Fruit fly (Drosophila melanogaster) whole organism, embryonic: Measurements from ENCODE around the gene CG7685.
A peak's percentile ranks its signal among the peaks of the same experiment; 100 is the strongest.

ENCODE experiments used
- ATbp ChIP-seq: fragments of 200-800 bp; sonication (Bioruptor generic); optimal IDR thresholded peaks from 2 replicates; lab custom pipeline; 2017; ENCODE audit warnings: missing biosample characterization, mild to moderate bottlenecking, missing genetic modification characterization, missing genetic modification reagents
- Adf1 ChIP-seq: fragments of 200-800 bp; sonication (Bioruptor generic); IDR thresholded peaks from 2 replicates; pipeline ENCODE4 v1.3.6; 2022; ENCODE audit warnings: missing biosample characterization, missing genetic modification characterization
- Atf-2 ChIP-seq: fragments of 200-800 bp; sonication (Bioruptor generic); optimal IDR thresholded peaks from 2 replicates; lab custom pipeline; 2016; ENCODE audit warnings: missing biosample characterization, missing genetic modification characterization
- B-H2 ChIP-seq: fragments of 200-800 bp; sonication (Bioruptor generic); optimal IDR thresholded peaks from 2 replicates; lab custom pipeline; 2018; ENCODE audit warnings: missing biosample characterization, mild to moderate bottlenecking, missing genetic modification characterization
- CG11504 ChIP-seq: fragments of 200-800 bp; sonication (Bioruptor generic); optimal IDR thresholded peaks from 3 replicates; lab custom pipeline; 2019; ENCODE audit warnings: missing biosample characterization, mild to moderate bottlenecking, missing genetic modification characterization, moderate library complexity
- CG11723 ChIP-seq: fragments of 200-800 bp; sonication (Bioruptor generic); optimal IDR thresholded peaks from 2 replicates; lab custom pipeline; 2017; ENCODE audit warnings: missing biosample characterization, mild to moderate bottlenecking, missing genetic modification characterization
- CG12391 ChIP-seq: fragments of 200-800 bp; sonication (Bioruptor generic); optimal IDR thresholded peaks from 3 replicates; lab custom pipeline; 2018; ENCODE audit warnings: missing biosample characterization, mild to moderate bottlenecking, missing genetic modification characterization, moderate library complexity
- CG2120 ChIP-seq: fragments of 200-800 bp; sonication (Bioruptor generic); optimal IDR thresholded peaks from 3 replicates; lab custom pipeline; 2016; ENCODE audit warnings: missing biosample characterization, missing genetic modification characterization
- CG2889 ChIP-seq: fragments of 200-800 bp; sonication (Bioruptor generic); IDR thresholded peaks from 3 replicates; pipeline ENCODE4 v1.3.6; 2022; ENCODE audit warnings: missing biosample characterization, missing genetic modification characterization
- CG30403 ChIP-seq: fragments of 200-800 bp; sonication (Bioruptor generic); optimal IDR thresholded peaks from 3 replicates; lab custom pipeline; 2016; ENCODE audit warnings: missing biosample characterization, missing genetic modification characterization
- CG3065 ChIP-seq: fragments of 200-800 bp; sonication (Bioruptor generic); optimal IDR thresholded peaks from 2 replicates; lab custom pipeline; 2016; ENCODE audit warnings: missing biosample characterization, missing genetic modification characterization
- CG31365 ChIP-seq: fragments of 200-800 bp; sonication (Bioruptor generic); optimal IDR thresholded peaks from 2 replicates; lab custom pipeline; 2018; ENCODE audit warnings: missing biosample characterization, mild to moderate bottlenecking, missing genetic modification characterization
- CG31441 ChIP-seq: fragments of 200-800 bp; sonication (Bioruptor generic); IDR thresholded peaks from 2 replicates; pipeline ENCODE4 v1.3.6; 2022; ENCODE audit warnings: missing biosample characterization, missing genetic modification characterization
- CG32532 ChIP-seq: fragments of 200-800 bp; sonication (Bioruptor generic); IDR thresholded peaks from 2 replicates; pipeline ENCODE4 v1.3.6; 2022; ENCODE audit warnings: missing biosample characterization, missing genetic modification characterization
- CG32767 ChIP-seq: fragments of 200-800 bp; sonication (Bioruptor generic); IDR thresholded peaks from 2 replicates; pipeline ENCODE4 v1.3.6; 2022; ENCODE audit warnings: missing biosample characterization, missing genetic modification characterization
- CG7745 ChIP-seq: fragments of 200-800 bp; sonication (Bioruptor generic); optimal IDR thresholded peaks from 2 replicates; lab custom pipeline; 2018; ENCODE audit warnings: missing biosample characterization, mild to moderate bottlenecking, missing genetic modification characterization, moderate library complexity
- CG7839 ChIP-seq: fragments of 200-800 bp; sonication (Bioruptor generic); optimal IDR thresholded peaks from 3 replicates; lab custom pipeline; 2018; ENCODE audit warnings: missing biosample characterization, mild to moderate bottlenecking, missing genetic modification characterization, moderate library complexity
- CG8290 ChIP-seq, 3 experiments: fragments of 200-800 bp; sonication (Bioruptor generic); optimal IDR thresholded peaks; 2 replicates each; lab custom pipeline; 2016 to 2019; ENCODE audit warnings: missing biosample characterization in 3 of 3, missing genetic modification characterization in 3 of 3, mild to moderate bottlenecking in 2 of 3, moderate library complexity in 1 of 3
- D19A ChIP-seq: fragments of 200-800 bp; optimal IDR thresholded peaks from 3 replicates; lab custom pipeline; 2019; ENCODE audit warnings: missing biosample characterization, mild to moderate bottlenecking, missing genetic modification characterization, moderate library complexity
- Deaf1 ChIP-seq: fragments of 200-800 bp; optimal IDR thresholded peaks from 3 replicates; lab custom pipeline; 2019; ENCODE audit warnings: missing biosample characterization, mild to moderate bottlenecking, missing genetic modification characterization, moderate library complexity
- Ets65A ChIP-seq: fragments of 200-800 bp; sonication (Bioruptor generic); peaks from one replicate; lab custom pipeline; 2016; ENCODE audit warnings: missing biosample characterization, missing genetic modification characterization
- HmgD ChIP-seq: fragments of 200-800 bp; sonication (Bioruptor generic); optimal IDR thresholded peaks from 3 replicates; lab custom pipeline; 2016; ENCODE audit warnings: missing biosample characterization, missing genetic modification characterization
- Hr3 ChIP-seq: fragments of 200-800 bp; sonication (Bioruptor generic); optimal IDR thresholded peaks from 3 replicates; lab custom pipeline; 2016; ENCODE audit warnings: missing biosample characterization, missing genetic modification characterization
- Hr51 ChIP-seq, 2 experiments: fragments of 200-800 bp; sonication (Bioruptor generic); optimal IDR thresholded peaks; 2 replicates in 1 of 2; 3 replicates in 1 of 2; lab custom pipeline; 2016 to 2018; ENCODE audit warnings: missing biosample characterization in 2 of 2, missing genetic modification characterization in 2 of 2, mild to moderate bottlenecking in 1 of 2, moderate library complexity in 1 of 2
- Jarid2 ChIP-seq: fragments of 200-800 bp; sonication (Bioruptor generic); optimal IDR thresholded peaks from 3 replicates; lab custom pipeline; 2017; ENCODE audit warnings: mild to moderate bottlenecking, missing biosample characterization, missing genetic modification reagents, missing genetic modification characterization
- MBD-R2 ChIP-seq: fragments of 200-800 bp; sonication (Bioruptor generic); IDR thresholded peaks from 2 replicates; pipeline ENCODE4 v1.3.6; 2022; ENCODE audit warnings: missing biosample characterization, missing genetic modification characterization
- Med ChIP-seq: fragments of 200-800 bp; sonication (Bioruptor generic); peaks from one replicate; lab custom pipeline; 2016; ENCODE audit warnings: missing biosample characterization, missing genetic modification characterization, mild to moderate bottlenecking, inconsistent platforms, moderate library complexity
- Ptx1 ChIP-seq: fragments of 200-800 bp; sonication (Bioruptor generic); IDR thresholded peaks from 2 replicates; pipeline ENCODE4 v1.3.6; 2022; ENCODE audit warnings: missing biosample characterization, missing genetic modification characterization
- Six4 ChIP-seq: fragments of 200-800 bp; sonication (Bioruptor generic); optimal IDR thresholded peaks from 2 replicates; lab custom pipeline; 2016; ENCODE audit warnings: missing biosample characterization, missing genetic modification characterization
- Trl ChIP-seq, 3 experiments: fragments of >200 bp in 2 of 3; fragments of 200-800 bp in 1 of 3; sonication (Bioruptor generic) in 1 of 3; optimal IDR thresholded peaks; 2 replicates in 1 of 3; 3 replicates in 2 of 3; lab custom pipeline; 2016 to 2017; ENCODE audit warnings: missing biosample characterization in 1 of 3, missing genetic modification characterization in 1 of 3
- abd-A ChIP-seq: fragments of 200-800 bp; sonication (Bioruptor generic); optimal IDR thresholded peaks from 3 replicates; lab custom pipeline; 2019; ENCODE audit warnings: missing biosample characterization, mild to moderate bottlenecking, missing genetic modification characterization, moderate library complexity
- cad ChIP-seq: fragments of >200 bp; optimal IDR thresholded peaks from 2 replicates; lab custom pipeline; 2017; ENCODE audit warnings: missing biosample characterization, missing genetic modification characterization
- chinmo ChIP-seq: fragments of 200-800 bp; sonication (Bioruptor generic); IDR thresholded peaks from 4 replicates; pipeline ENCODE4 v1.3.6; 2022; ENCODE audit warnings: missing biosample characterization, missing genetic modification characterization; ENCODE audit not compliant: partially characterized antibody
- dan ChIP-seq: fragments of 200-800 bp; sonication (Bioruptor generic); IDR thresholded peaks from 2 replicates; pipeline ENCODE4 v1.3.6; 2022; ENCODE audit warnings: missing biosample characterization, missing genetic modification characterization
- dmrt99B ChIP-seq: fragments of 200-800 bp; sonication (Bioruptor generic); optimal IDR thresholded peaks from 2 replicates; lab custom pipeline; 2018; ENCODE audit warnings: missing biosample characterization, mild to moderate bottlenecking, missing genetic modification characterization, moderate library complexity
- ems ChIP-seq: fragments of 200-800 bp; sonication (Bioruptor generic); optimal IDR thresholded peaks from 3 replicates; lab custom pipeline; 2016; ENCODE audit warnings: missing biosample characterization, missing genetic modification characterization
- ewg ChIP-seq: fragments of 200-800 bp; sonication (Bioruptor generic); optimal IDR thresholded peaks from 3 replicates; lab custom pipeline; 2017; ENCODE audit warnings: mild to moderate bottlenecking, missing biosample characterization, missing genetic modification reagents, missing genetic modification characterization
- eyg ChIP-seq: fragments of 200-800 bp; sonication (Bioruptor generic); optimal IDR thresholded peaks from 3 replicates; lab custom pipeline; 2016; ENCODE audit warnings: missing biosample characterization, missing genetic modification characterization
- gcm ChIP-seq: fragments of 200-800 bp; sonication (Bioruptor generic); optimal IDR thresholded peaks from 2 replicates; lab custom pipeline; 2019; ENCODE audit warnings: missing biosample characterization, mild to moderate bottlenecking, missing genetic modification characterization, moderate library complexity
- lab ChIP-seq: fragments of 200-800 bp; sonication (Bioruptor generic); optimal IDR thresholded peaks from 3 replicates; lab custom pipeline; 2017; ENCODE audit warnings: missing biosample characterization, missing genetic modification characterization, mild to moderate bottlenecking, moderate library complexity, missing genetic modification reagents
- lbe ChIP-seq: fragments of 200-800 bp; sonication (Bioruptor generic); optimal IDR thresholded peaks from 2 replicates; lab custom pipeline; 2016; ENCODE audit warnings: missing biosample characterization, mild to moderate bottlenecking, missing genetic modification characterization
- lilli ChIP-seq: fragments of 200-800 bp; sonication (Bioruptor generic); optimal IDR thresholded peaks from 3 replicates; lab custom pipeline; 2016; ENCODE audit warnings: missing biosample characterization, missing genetic modification characterization
- lmd ChIP-seq: fragments of 200-800 bp; sonication (Bioruptor generic); IDR thresholded peaks from 2 replicates; pipeline ENCODE4 v1.3.6; 2022; ENCODE audit warnings: missing biosample characterization, missing genetic modification characterization
- row ChIP-seq: fragments of 200-800 bp; sonication (Bioruptor generic); IDR thresholded peaks from 3 replicates; pipeline ENCODE4 v1.3.6; 2022; ENCODE audit warnings: missing biosample characterization, missing genetic modification characterization
- seq ChIP-seq: fragments of 200-800 bp; sonication (Bioruptor generic); IDR thresholded peaks from 2 replicates; pipeline ENCODE4 v1.3.6; 2022; ENCODE audit warnings: missing biosample characterization, missing genetic modification characterization
- stc ChIP-seq: fragments of 200-800 bp; sonication (Bioruptor generic); IDR thresholded peaks from 2 replicates; pipeline ENCODE4 v1.3.6; 2022; ENCODE audit warnings: missing biosample characterization, missing genetic modification characterization
- toy ChIP-seq: fragments of 200-800 bp; sonication (Bioruptor generic); IDR thresholded peaks from 2 replicates; pipeline ENCODE4 v1.3.6; 2022; ENCODE audit warnings: missing biosample characterization, missing genetic modification characterization
- z ChIP-seq: fragments of 200-800 bp; sonication (Bioruptor generic); IDR thresholded peaks from 3 replicates; pipeline ENCODE4 v1.3.6; 2022; ENCODE audit warnings: missing biosample characterization, missing genetic modification characterization
- zen2 ChIP-seq: fragments of 200-800 bp; sonication (Bioruptor generic); IDR thresholded peaks from 3 replicates; pipeline ENCODE4 v1.3.6; 2022; ENCODE audit warnings: missing biosample characterization, missing genetic modification characterization; ENCODE audit not compliant: partially characterized antibody

CG7685 gene

DNA sequence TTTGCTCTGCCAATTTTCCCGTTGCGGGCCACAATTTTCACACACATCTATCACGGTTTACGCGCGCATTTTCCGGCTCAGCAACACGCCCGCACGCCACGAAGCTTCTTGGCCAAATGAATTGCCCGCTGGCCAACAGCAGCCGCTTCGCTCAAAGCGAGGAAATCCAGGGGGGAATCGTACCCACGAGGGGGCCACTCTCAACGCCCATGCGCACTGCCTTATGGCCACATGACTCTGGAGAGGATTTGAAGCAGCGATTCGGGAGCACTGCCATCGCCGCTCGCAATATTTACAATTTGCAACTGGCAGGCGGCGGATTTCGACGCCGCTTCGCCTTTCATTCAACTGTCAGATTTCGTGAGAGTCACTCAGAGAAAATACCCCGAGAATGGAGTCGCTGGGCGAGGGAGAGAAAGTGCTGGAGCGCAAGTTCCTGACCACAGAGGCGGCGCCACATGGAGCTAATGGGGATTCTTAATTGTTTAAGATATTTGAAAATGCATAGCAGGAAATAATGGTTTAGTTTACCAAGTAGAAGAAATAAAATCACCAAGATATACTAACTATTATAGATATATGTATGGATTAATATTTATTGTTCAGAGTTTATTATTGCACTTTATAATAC is 44.0 kb upstream of the CG7685 start, which contains the start of gene CG15803:
TSS of gene CG15803 (minus strand) at position 99 of the 631 bp plus-strand sequence.
- TF ChIP-seq Jarid2 (GFP tag; lab: Kevin White, UChicago) (peak; percentile 47), toy (0 out of 2 replicates have a peak, but pooled peaks have one; percentile 8), CG31441 (GFP tag; lab: Robert Waterston, UW) (no peak), cad (GFP tag; lab: Kevin White, UChicago) (no peak), gcm (GFP tag; lab: Kevin White, UChicago) (no peak), ems (GFP tag; lab: Kevin White, UChicago) (no peak), abd-A (tag; lab: Kevin White, UChicago) (peak; percentile 76), lmd (GFP tag; lab: Robert Waterston, UW) (peak; percentile 5; the same call in 1 of the 2 replicates), Hr51 (GFP tag; optimal IDR thresholded peaks at IDR 0.05; lab: Kevin White, UChicago) (peak in 1 of 2 experiments; percentile 25), Hr3 (GFP tag; lab: Kevin White, UChicago) (no peak), lilli (GFP tag; lab: Kevin White, UChicago) (peak; percentile 24), CG31365 (tag; lab: Kevin White, UChicago) (no peak), seq (GFP tag; lab: Robert Waterston, UW) (peak; percentile 10; the same call in 1 of the 2 replicates), Adf1 (GFP tag; lab: Robert Waterston, UW) (peak; percentile 47; the same call in 1 of the 2 replicates), stc (GFP tag; lab: Robert Waterston, UW) (no peak; the same call in 1 of the 2 replicates), dan (no peak), Ptx1 (GFP tag; lab: Robert Waterston, UW) (no peak), eyg (GFP tag; lab: Kevin White, UChicago) (no peak), CG7745 (tag; lab: Kevin White, UChicago) (no peak), Med (GFP tag; lab: Kevin White, UChicago) (peak; percentile 67), ATbp (GFP tag; lab: Kevin White, UChicago) (no peak), CG2120 (peak; percentile 48), CG8290 (GFP tag; optimal IDR thresholded peaks at IDR 0.05; lab: Kevin White, UChicago) (no peak), CG8290 (tag; optimal IDR thresholded peaks at IDR 0.05; lab: Kevin White, UChicago) (no peak), MBD-R2 (0 out of 2 replicates have a peak, but pooled peaks have one; percentile 5), CG11723 (GFP tag; lab: Kevin White, UChicago) (no peak), HmgD (no peak), Ets65A (GFP tag; lab: Kevin White, UChicago) (peak; percentile 36), dmrt99B (tag; lab: Kevin White, UChicago) (peak; percentile 8), CG3065 (GFP tag; lab: Kevin White, UChicago) (no peak), B-H2 (no peak), row (GFP tag; lab: Robert Waterston, UW) (peak; percentile 55; the same call in 2 of the 3 replicates), lbe (GFP tag; lab: Kevin White, UChicago) (no peak), Six4 (no peak), Trl (optimal IDR thresholded peaks at IDR 0.05; lab: Kevin White, UChicago) (peak; percentile 43 to 67), Trl (GFP tag; optimal IDR thresholded peaks at IDR 0.05; lab: Kevin White, UChicago) (no peak), CG32767 (GFP tag; lab: Robert Waterston, UW) (no peak), Atf-2 (no peak), CG12391 (tag; lab: Kevin White, UChicago) (peak; percentile 5), Deaf1 (tag; lab: Kevin White, UChicago) (peak; percentile 78), D19A (tag; lab: Kevin White, UChicago) (no peak), chinmo (GFP tag; lab: Robert Waterston, UW) (peak; percentile 51; the same call in 1 of the 4 replicates), CG2889 (GFP tag; lab: Robert Waterston, UW) (no peak), CG7839 (tag; lab: Kevin White, UChicago) (no peak), zen2 (GFP tag; lab: Robert Waterston, UW) (peak; percentile 41; the same call in 1 of the 3 replicates), CG11504 (tag; lab: Kevin White, UChicago) (peak; percentile 18), ewg (GFP tag; lab: Kevin White, UChicago) (peak; percentile 89), lab (peak; percentile 5), CG32532 (GFP tag; lab: Robert Waterston, UW) (0 out of 2 replicates have a peak, but pooled peaks have one; percentile 37), z (peak; percentile 59; the same call in 1 of the 3 replicates), CG30403 (GFP tag; lab: Kevin White, UChicago) (peak; percentile 18)
